Worm (Caenorhabditis elegans): ENCODE data around the gene pax-2.

pax-2 gene

DNA sequence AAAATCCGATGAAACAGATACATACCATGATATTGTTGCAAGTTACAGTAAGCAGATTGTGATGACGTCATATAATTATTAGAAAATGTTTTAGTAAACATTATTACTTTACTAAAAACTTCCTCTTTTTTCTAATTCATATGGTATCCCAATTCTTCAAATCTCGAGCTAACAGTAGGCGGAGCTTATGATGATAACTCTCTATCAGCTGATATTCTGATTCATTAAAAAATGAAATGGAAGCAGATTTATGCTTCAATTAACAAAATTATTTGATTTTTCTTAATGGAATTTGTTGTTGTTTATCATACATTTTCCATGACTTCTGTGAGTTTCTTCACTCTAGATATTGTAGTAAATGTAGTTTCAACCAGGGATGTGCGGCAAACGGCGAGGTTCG lies at the start of gene pax-2:
Gene pax-2, minus strand, starts transcription at position 101 of the 400 bp plus-strand sequence.
- TF ChIP-seq B0035.1 (tag; optimal IDR thresholded peaks at IDR 0.05) = no peak
- no peak for TF ChIP-seq Y53F4B.3 (GFP tag; IDR thresholded peaks at IDR 0.05)
- TF ChIP-seq zfh-2 (GFP tag; conservative IDR thresholded peaks at IDR 0.05) = no peak
- TF ChIP-seq cebp-2 (GFP tag; IDR thresholded peaks at IDR 0.05) = no peak
- TF ChIP-seq hmg-1.2 (GFP tag; IDR thresholded peaks at IDR 0.05) = no peak
- TF ChIP-seq cebp-1 (GFP tag; IDR thresholded peaks at IDR 0.05) = no peak
- no peak for TF ChIP-seq cebp-1 (tag; optimal IDR thresholded peaks at IDR 0.05)
- no peak for TF ChIP-seq tbx-9 (tag; optimal IDR thresholded peaks at IDR 0.05; ENCODE audit: borderline replicate concordance)
- TF ChIP-seq ztf-6 (GFP tag; IDR thresholded peaks at IDR 0.05) = no peak
- TF ChIP-seq B0336.3 (GFP tag; IDR thresholded peaks at IDR 0.05) = no peak
- TF ChIP-seq F37B4.10 (GFP tag; IDR thresholded peaks at IDR 0.05) = no peak
- no peak for TF ChIP-seq snpc-3.4 (tag; optimal IDR thresholded peaks at IDR 0.05)
- no peak for TF ChIP-seq lsy-27 (tag; optimal IDR thresholded peaks at IDR 0.05; ENCODE audit: borderline replicate concordance, insufficient read depth)
- TF ChIP-seq D2030.7 (GFP tag; IDR thresholded peaks at IDR 0.05) = no peak
- no peak for TF ChIP-seq sdz-38 (tag; optimal IDR thresholded peaks at IDR 0.05)
- no peak for TF ChIP-seq F57C9.4 (tag; optimal IDR thresholded peaks at IDR 0.05)
- no peak for TF ChIP-seq Y67H2A.10 (GFP tag; conservative IDR thresholded peaks at IDR 0.05)

DNA sequence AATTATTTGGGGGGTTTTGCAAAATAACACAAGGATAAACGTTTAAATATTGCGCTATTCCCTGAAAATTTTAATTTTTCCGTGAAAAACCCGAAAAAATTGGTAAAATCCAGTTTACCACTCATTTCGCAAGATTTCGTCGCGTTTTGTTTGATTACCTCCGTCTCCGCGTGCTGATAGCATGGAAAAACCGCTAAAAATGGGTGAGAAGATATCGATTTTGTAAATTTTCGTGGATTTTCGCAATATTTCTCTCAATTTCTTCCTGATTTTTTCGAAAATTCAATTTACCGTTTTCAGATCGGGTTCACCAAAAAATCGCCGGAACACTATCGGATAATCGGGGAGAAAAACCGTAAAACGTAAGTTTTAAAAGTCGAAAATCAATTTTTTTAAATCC lies 43.6 kb upstream of the pax-2 start, which contains the start of gene ama-1:
Gene ama-1, plus strand, starts transcription at position 301 of the 400 bp plus-strand sequence.
- TF ChIP-seq mxl-1 (tag; optimal IDR thresholded peaks at IDR 0.05) (no peak), cebp-1 (GFP tag; IDR thresholded peaks at IDR 0.05) (no peak), cebp-1 (tag; optimal IDR thresholded peaks at IDR 0.05) (peak; percentile 72), lsl-1 (GFP tag; optimal IDR thresholded peaks at IDR 0.05) (peak; percentile 2)

DNA sequence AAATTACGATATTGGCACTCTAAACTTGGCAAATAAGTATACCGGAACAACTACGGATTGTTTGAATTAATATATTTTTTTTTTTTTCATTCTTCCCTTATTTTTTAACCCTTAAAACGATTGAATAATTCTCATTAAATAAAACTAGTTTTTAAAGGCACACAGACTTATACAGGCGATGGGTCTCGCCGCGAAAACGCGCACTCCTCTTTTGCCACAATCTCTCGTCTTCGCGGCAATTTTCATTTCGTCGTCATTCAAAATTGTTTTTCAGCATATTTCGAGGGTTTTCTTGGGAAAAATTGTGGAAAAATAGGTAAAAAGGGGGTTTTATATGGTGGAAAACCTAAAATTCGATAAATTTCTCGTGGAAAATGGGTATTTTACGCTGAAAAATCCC lies 43.2 kb upstream of the pax-2 start:
- no peak for TF ChIP-seq T26A5.8 (tag; optimal IDR thresholded peaks at IDR 0.05)
- TF ChIP-seq pbrm-1 (GFP tag; IDR thresholded peaks at IDR 0.05) = no peak
- TF ChIP-seq rpc-1 (optimal IDR thresholded peaks at IDR 0.05) = no peak
- TF ChIP-seq rpc-1 (tag; optimal IDR thresholded peaks at IDR 0.05) = no peak
- TF ChIP-seq ztf-25 (GFP tag; IDR thresholded peaks at IDR 0.05) = no peak
- TF ChIP-seq C17E4.6 (GFP tag; IDR thresholded peaks at IDR 0.05) = no peak
- TF ChIP-seq attf-5 (GFP tag; optimal IDR thresholded peaks at IDR 0.05) = no peak
- no peak for TF ChIP-seq T07F8.4 (tag; optimal IDR thresholded peaks at IDR 0.05)
- TF ChIP-seq aptf-3 (GFP tag; IDR thresholded peaks at IDR 0.05) = no peak
- TF ChIP-seq hrde-1 (tag; optimal IDR thresholded peaks at IDR 0.05; ENCODE audit: borderline replicate concordance) = no peak
- TF ChIP-seq F49E8.2 (tag; optimal IDR thresholded peaks at IDR 0.05; ENCODE audit: insufficient read depth) = no peak
- TF ChIP-seq ztf-3 (GFP tag; optimal IDR thresholded peaks at IDR 0.05) = no peak
- TF ChIP-seq mxl-1 (tag; optimal IDR thresholded peaks at IDR 0.05) = no peak
- no peak for TF ChIP-seq repo-1 (tag; optimal IDR thresholded peaks at IDR 0.05)
- no peak; the same call in 1 of the 2 replicates for TF ChIP-seq madf-8 (GFP tag; conservative IDR thresholded peaks at IDR 0.05)
- no peak for TF ChIP-seq B0336.3 (GFP tag; IDR thresholded peaks at IDR 0.05)
- TF ChIP-seq nhr-27 (tag; optimal IDR thresholded peaks at IDR 0.05) = no peak
- TF ChIP-seq F23B12.7 (tag; optimal IDR thresholded peaks at IDR 0.05; ENCODE audit: insufficient read depth) = peak; percentile 20
- TF ChIP-seq F55B11.4 (tag; optimal IDR thresholded peaks at IDR 0.05; ENCODE audit: borderline replicate concordance, insufficient read depth) = no peak
- no peak for TF ChIP-seq ceh-58 (GFP tag; IDR thresholded peaks at IDR 0.05)
- no peak for TF ChIP-seq ztf-6 (GFP tag; IDR thresholded peaks at IDR 0.05)
- TF ChIP-seq him-1 (tag; optimal IDR thresholded peaks at IDR 0.05) = no peak
- no peak for TF ChIP-seq ZK185.1 (tag; optimal IDR thresholded peaks at IDR 0.05; ENCODE audit: poor library complexity, severe bottlenecking)
- no peak for TF ChIP-seq die-1 (tag; optimal IDR thresholded peaks at IDR 0.05)
- peak; percentile 67 for TF ChIP-seq madf-6 (GFP tag; IDR thresholded peaks at IDR 0.05)
- no peak; the same call in 1 of the 2 replicates for TF ChIP-seq mcd-1 (GFP tag; IDR thresholded peaks at IDR 0.05)
- TF ChIP-seq pha-4 (tag; optimal IDR thresholded peaks at IDR 0.05) = no peak
- TF ChIP-seq F39B2.1 (GFP tag; IDR thresholded peaks at IDR 0.05) = no peak
- no peak for TF ChIP-seq egl-44 (GFP tag; IDR thresholded peaks at IDR 0.05)
- TF ChIP-seq egrh-3 (GFP tag; IDR thresholded peaks at IDR 0.05) = no peak

Measured in whole organism, young adult.